Worm (Caenorhabditis elegans) whole organism, midembryonic: Measurements from ENCODE around the gene srw-41.

ENCODE experiments used
- T22C8.4 ChIP-seq: fragments of 200-800 bp; sonication (Bioruptor generic); IDR thresholded peaks from 2 replicates; pipeline ENCODE4 v1.3.6; 2022; ENCODE audit warnings: missing genetic modification characterization, missing compliant biosample characterization
- cog-1 ChIP-seq: sonication (generic microtip); optimal IDR thresholded peaks from 2 replicates; lab custom pipeline; 2016; ENCODE audit warnings: missing genetic modification characterization, missing compliant biosample characterization
- flt-1 ChIP-seq: fragments of 200-800 bp; sonication (Bioruptor generic); IDR thresholded peaks from 2 replicates; pipeline ENCODE4 v1.3.6; 2022; ENCODE audit warnings: missing genetic modification characterization, missing compliant biosample characterization
- klf-2 ChIP-seq: fragments of 200-800 bp; sonication (Bioruptor generic); conservative IDR thresholded peaks from 2 replicates; pipeline ENCODE4 v1.3.6; 2022; ENCODE audit warnings: missing genetic modification reagents, missing genetic modification characterization, missing compliant biosample characterization
- med-1 ChIP-seq: sonication (generic microtip); optimal IDR thresholded peaks from 2 replicates; lab custom pipeline; 2017; ENCODE audit warnings: missing genetic modification characterization, mild to moderate bottlenecking, missing compliant biosample characterization, antibody characterized with exemption, missing genetic modification reagents; ENCODE audit not compliant: insufficient read depth
- ref-1 ChIP-seq: fragments of 200-800 bp; sonication (Bioruptor generic); conservative IDR thresholded peaks from 2 replicates; pipeline ENCODE4 v1.3.6; 2022; ENCODE audit warnings: missing genetic modification reagents, missing genetic modification characterization, missing compliant biosample characterization
- tab-1 ChIP-seq: fragments of 200-800 bp; sonication (Bioruptor generic); IDR thresholded peaks from 2 replicates; pipeline ENCODE4 v1.3.6; 2022; ENCODE audit warnings: missing genetic modification characterization, missing compliant biosample characterization
- ztf-23 ChIP-seq: fragments of 200-800 bp; sonication (Bioruptor generic); IDR thresholded peaks from 2 replicates; pipeline ENCODE4 v1.3.6; 2022; ENCODE audit warnings: missing genetic modification reagents, missing genetic modification characterization, missing compliant biosample characterization
- ztf-29 ChIP-seq: fragments of 200-800 bp; sonication (Bioruptor generic); IDR thresholded peaks from 2 replicates; pipeline ENCODE4 v1.3.6; 2022; ENCODE audit warnings: missing genetic modification reagents, missing genetic modification characterization, missing compliant biosample characterization

DNA sequence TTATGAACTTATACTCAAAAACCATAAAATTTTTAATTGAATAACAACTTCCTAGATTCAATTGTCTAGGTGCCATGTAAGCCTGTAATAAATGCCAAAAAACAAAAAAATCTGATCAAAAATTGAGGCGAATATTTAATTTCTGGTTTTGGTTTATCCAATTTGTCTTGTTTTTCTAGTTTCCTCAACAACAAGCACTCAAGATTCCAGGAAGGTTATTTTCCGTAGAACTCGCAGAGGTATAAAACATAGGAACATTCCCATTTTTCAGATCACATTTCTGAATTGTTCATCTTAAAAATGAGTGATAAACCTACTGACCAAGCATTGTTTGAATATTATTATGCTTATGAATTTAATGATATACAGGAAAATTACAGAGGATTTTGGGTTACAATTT, at the start of gene srw-41:
- TF ChIP-seq flt-1 (GFP tag; lab: Robert Waterston, UW): no peak
- no peak for TF ChIP-seq ztf-29 (GFP tag; lab: Robert Waterston, UW)
- TF ChIP-seq klf-2 (GFP tag; lab: Robert Waterston, UW): no peak
- TF ChIP-seq med-1 (GFP tag; lab: Kevin White, UChicago): no peak
- no peak for TF ChIP-seq tab-1
- no peak for TF ChIP-seq ztf-23 (GFP tag; lab: Robert Waterston, UW)
- TF ChIP-seq cog-1 (tag; lab: Kevin White, UChicago): no peak
- TF ChIP-seq ref-1: no peak
- no peak for TF ChIP-seq T22C8.4 (GFP tag; lab: Robert Waterston, UW)
